Fruit fly (Drosophila melanogaster): ENCODE measurements around the gene kairos.

dm6 chrX:18404632-18405238 is 48.7 kb upstream of the kairos start:
- TF ChIP-seq CG6808 (GFP tag; optimal IDR thresholded peaks at IDR 0.05): no peak
- TF ChIP-seq CG11762 (GFP tag; optimal IDR thresholded peaks at IDR 0.05; ENCODE audit: insufficient read depth): no peak
- TF ChIP-seq Eip78C (GFP tag): peak; percentile 84
- TF ChIP-seq CG34406 (GFP tag; optimal IDR thresholded peaks at IDR 0.05): no peak
- TF ChIP-seq achi (GFP tag; optimal IDR thresholded peaks at IDR 0.05): no peak
- TF ChIP-seq OdsH (GFP tag; optimal IDR thresholded peaks at IDR 0.05): peak; percentile 2
- TF ChIP-seq lz (GFP tag; optimal IDR thresholded peaks at IDR 0.05): peak; percentile 16

Data from whole organism, prepupa.